Worm (Caenorhabditis elegans): Measurements from ENCODE around the gene srh-247.

- TF ChIP-seq tbp1 (GFP tag; optimal IDR thresholded peaks at IDR 0.05) (no peak), athp-1 (tag; optimal IDR thresholded peaks at IDR 0.05) (no peak), pha-4 (tag; optimal IDR thresholded peaks at IDR 0.05) (no peak), nfyb-1 (GFP tag; IDR thresholded peaks at IDR 0.05) (no peak), repo-1 (tag; optimal IDR thresholded peaks at IDR 0.05) (no peak), snpc-3.4 (tag; optimal IDR thresholded peaks at IDR 0.05) (no peak), ets-4 (GFP tag; optimal IDR thresholded peaks at IDR 0.05) (no peak), F49E8.2 (tag; optimal IDR thresholded peaks at IDR 0.05; ENCODE audit: insufficient read depth) (no peak), attf-6 (GFP tag; IDR thresholded peaks at IDR 0.05) (no peak), rpc-1 (optimal IDR thresholded peaks at IDR 0.05) (no peak), rpc-1 (tag; optimal IDR thresholded peaks at IDR 0.05) (no peak), madf-10 (tag; optimal IDR thresholded peaks at IDR 0.05) (no peak), ZK185.1 (tag; optimal IDR thresholded peaks at IDR 0.05; ENCODE audit: poor library complexity, severe bottlenecking) (no peak), zfh-2 (GFP tag; conservative IDR thresholded peaks at IDR 0.05) (no peak)
Observed at ce11 chrV:2888265-2888664, 45.7 kb downstream of the srh-247 start.
